Worm (Caenorhabditis elegans) whole organism, L1 larva: ENCODE measurements around the gene metl-5.

ENCODE experiments used
- ceh-82 ChIP-seq, 3 experiments: fragments of 150-350 bp in 1 of 3; sonication (generic microtip) in 2 of 3; optimal IDR thresholded peaks; 2 replicates each; lab custom pipeline; 2014 to 2017; ENCODE audit warnings: missing biosample characterization in 3 of 3, missing genetic modification characterization in 3 of 3
- egl-27 ChIP-seq, 2 experiments: fragments of 150-350 bp in 1 of 2; sonication (generic microtip); optimal IDR thresholded peaks; 3 replicates each; lab custom pipeline; 2017 to 2018; ENCODE audit warnings: missing biosample characterization in 2 of 2, missing genetic modification characterization in 2 of 2, missing genetic modification reagents in 2 of 2
- fkh-10 ChIP-seq: sonication (generic microtip); optimal IDR thresholded peaks from 2 replicates; lab custom pipeline; 2017; ENCODE audit warnings: missing biosample characterization, missing genetic modification reagents, missing genetic modification characterization
- mdl-1 ChIP-seq, 2 experiments: fragments of 150-350 bp; optimal IDR thresholded peaks; 2 replicates each; lab custom pipeline; 2014 to 2017; ENCODE audit warnings: missing biosample characterization in 2 of 2, missing genetic modification characterization in 2 of 2, inconsistent platforms in 1 of 2
- unc-62 ChIP-seq: fragments of 150-350 bp; optimal IDR thresholded peaks from 2 replicates; lab custom pipeline; 2014; ENCODE audit warnings: missing biosample characterization, missing genetic modification reagents, missing genetic modification characterization

- TF ChIP-seq mdl-1 (tag; optimal IDR thresholded peaks at IDR 0.05; lab: Kevin White, UChicago) = no peak
- no peak for TF ChIP-seq fkh-10 (GFP tag; lab: Kevin White, UChicago)
- TF ChIP-seq unc-62 = no peak
- TF ChIP-seq ceh-82 (tag; optimal IDR thresholded peaks at IDR 0.05; lab: Kevin White, UChicago) = no peak
- no peak for TF ChIP-seq egl-27 (tag; optimal IDR thresholded peaks at IDR 0.05; lab: Kevin White, UChicago)
Measured at ce11 chrIII:4808089-4808488, 5.3 kb downstream of the metl-5 start.
